Worm (Caenorhabditis elegans) whole organism, L4/young adult: ENCODE results near the gene egas-2.

ENCODE experiments used
- W03F9.2 ChIP-seq: fragments of 150-350 bp; optimal IDR thresholded peaks from 2 replicates; lab custom pipeline; 2014; ENCODE audit warnings: missing biosample characterization, missing genetic modification characterization
- dao-5 ChIP-seq: sonication (generic microtip); optimal IDR thresholded peaks from 2 replicates; lab custom pipeline; 2016; ENCODE audit warnings: missing genotype, missing genetic modification characterization, moderate library complexity, missing compliant biosample characterization
- him-1 ChIP-seq: sonication (generic microtip); optimal IDR thresholded peaks from 2 replicates; lab custom pipeline; 2016; ENCODE audit warnings: missing genotype, missing genetic modification reagents, missing genetic modification characterization, missing compliant biosample characterization

- no peak for TF ChIP-seq dao-5 (tag; lab: Kevin White, UChicago)
- no peak for TF ChIP-seq W03F9.2 (tag; lab: Kevin White, UChicago)
- no peak for TF ChIP-seq him-1 (tag; lab: Kevin White, UChicago)
These were observed 8.8 kb downstream of the egas-2 start for ce11 chrV:18658914-18659313.
